Worm (Caenorhabditis elegans): ENCODE measurements around the gene F35F10.7.

F35F10.7 gene

DNA sequence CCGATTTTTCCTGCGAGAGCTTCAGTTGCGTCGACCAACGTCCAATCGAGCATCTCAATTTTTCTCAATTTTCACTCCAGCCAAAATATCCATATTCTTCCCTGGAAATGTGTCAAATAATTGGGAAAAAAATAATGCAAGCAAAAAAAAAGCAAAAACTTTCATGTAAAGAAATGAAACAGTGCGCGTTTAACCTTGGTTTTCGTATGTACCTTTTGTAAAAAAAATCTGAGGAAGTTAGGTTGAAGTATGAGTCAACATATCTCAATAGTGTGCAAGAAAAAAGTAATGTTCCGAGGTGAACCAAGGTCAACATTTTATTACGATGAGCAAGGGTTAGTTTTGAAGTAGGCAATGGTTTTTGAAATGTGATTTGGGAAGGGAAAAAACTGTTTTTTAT lies 37.1 kb downstream of the F35F10.7 start, which contains the start of gene T28A11.13:
T28A11.13 (minus strand) TSS at position 101 of the 400 bp plus-strand sequence.
- no peak for TF ChIP-seq ztf-4 (tag; optimal IDR thresholded peaks at IDR 0.05)
- no peak for TF ChIP-seq ama-1 (optimal IDR thresholded peaks at IDR 0.05)
- no peak for TF ChIP-seq nfya-1 (tag; optimal IDR thresholded peaks at IDR 0.05; ENCODE audit: insufficient read depth)
- no peak for TF ChIP-seq mdl-1 (tag; optimal IDR thresholded peaks at IDR 0.05)
- TF ChIP-seq nhr-12 (tag; optimal IDR thresholded peaks at IDR 0.05): no peak

DNA sequence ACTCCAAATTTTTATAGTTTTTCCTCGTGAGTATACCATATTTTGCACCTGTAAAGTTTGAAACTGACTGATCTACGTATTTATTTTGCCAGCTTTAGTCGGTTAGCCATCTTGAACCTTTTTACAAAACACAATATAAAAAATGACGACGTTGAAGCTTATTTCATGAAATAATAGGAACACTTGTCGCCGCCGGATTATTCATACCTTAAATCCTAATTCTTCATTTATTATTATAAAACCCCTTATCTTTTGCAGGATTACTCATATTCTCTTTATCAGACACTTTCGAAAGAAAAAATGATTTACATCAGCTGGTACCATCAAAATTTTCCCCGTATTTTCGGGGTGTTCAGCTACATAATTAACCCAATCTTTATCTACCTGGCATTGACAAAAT lies 39.7 kb downstream of the F35F10.7 start, which contains the start of gene srj-8:
srj-8 (plus strand) TSS at position 301 of the 400 bp plus-strand sequence.
- TF ChIP-seq pha-4 (tag; optimal IDR thresholded peaks at IDR 0.05) (no peak), fos-1 (tag; optimal IDR thresholded peaks at IDR 0.05) (no peak), nhr-77 (tag; optimal IDR thresholded peaks at IDR 0.05) (no peak), nhr-43 (tag; optimal IDR thresholded peaks at IDR 0.05; ENCODE audit: poor library complexity, severe bottlenecking) (no peak), nhr-23 (tag; optimal IDR thresholded peaks at IDR 0.05) (no peak), ama-1 (optimal IDR thresholded peaks at IDR 0.05) (no peak)

DNA sequence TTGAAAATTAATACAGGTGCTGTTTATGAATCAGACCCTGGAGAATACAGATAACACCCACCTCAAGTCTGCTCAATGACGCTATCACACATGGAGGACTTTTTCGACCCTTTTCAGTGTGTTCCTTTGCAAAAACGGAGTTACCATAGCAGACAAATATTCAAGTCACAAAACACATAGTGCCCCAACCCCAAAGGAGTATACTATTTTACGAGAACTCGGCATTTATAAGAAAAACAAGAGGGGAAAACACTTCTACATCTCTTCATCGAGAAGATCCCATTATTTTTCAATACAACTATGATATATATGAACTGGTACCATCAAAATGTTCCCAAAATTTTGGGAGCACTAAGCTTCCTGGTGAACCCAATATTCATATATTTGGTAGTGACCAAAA lies 42.5 kb downstream of the F35F10.7 start, which contains the start of gene srj-7:
srj-7 (plus strand) TSS at position 301 of the 400 bp plus-strand sequence.
- TF ChIP-seq nfya-1 (tag; optimal IDR thresholded peaks at IDR 0.05; ENCODE audit: insufficient read depth) (no peak), snpc-4 (tag; optimal IDR thresholded peaks at IDR 0.05) (no peak), nhr-237 (tag; optimal IDR thresholded peaks at IDR 0.05) (no peak), lsy-12 (tag; optimal IDR thresholded peaks at IDR 0.05) (no peak), mml-1 (tag; optimal IDR thresholded peaks at IDR 0.05) (no peak), nhr-43 (tag; optimal IDR thresholded peaks at IDR 0.05; ENCODE audit: poor library complexity, severe bottlenecking) (no peak), fkh-2 (tag; optimal IDR thresholded peaks at IDR 0.05) (no peak), nhr-28 (tag; optimal IDR thresholded peaks at IDR 0.05) (no peak), hmg-11 (tag; optimal IDR thresholded peaks at IDR 0.05) (no peak), sea-2 (GFP tag; optimal IDR thresholded peaks at IDR 0.05) (no peak), unc-39 (tag; optimal IDR thresholded peaks at IDR 0.05) (no peak), fkh-10 (GFP tag; optimal IDR thresholded peaks at IDR 0.05) (no peak), pqm-1 (tag; optimal IDR thresholded peaks at IDR 0.05) (no peak), lin-15B (tag; optimal IDR thresholded peaks at IDR 0.05) (no peak)

DNA sequence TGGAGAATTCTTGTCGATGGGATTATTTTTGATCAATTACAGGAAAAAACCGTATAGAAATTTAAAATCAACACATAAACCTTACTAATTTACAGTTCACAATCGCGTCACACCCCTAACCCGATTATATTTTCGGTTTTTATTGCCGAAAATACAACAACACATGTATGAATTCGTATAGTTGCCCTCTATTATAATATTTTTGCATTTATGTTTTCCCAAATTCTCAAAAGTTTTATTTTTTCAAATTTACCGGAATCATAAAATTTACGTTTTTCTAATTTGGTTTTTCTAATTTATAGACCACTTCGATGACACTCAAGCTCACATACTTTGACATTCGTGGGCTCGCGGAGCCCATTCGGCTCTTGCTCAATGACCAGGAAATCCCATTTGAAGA lies 44.2 kb downstream of the F35F10.7 start, which contains the start of gene gst-23:
gst-23 (plus strand) TSS at position 301 of the 400 bp plus-strand sequence.
- TF ChIP-seq lin-15B (tag; optimal IDR thresholded peaks at IDR 0.05): no peak
- TF ChIP-seq ama-1 (optimal IDR thresholded peaks at IDR 0.05): no peak
- TF ChIP-seq ztf-4 (tag; optimal IDR thresholded peaks at IDR 0.05): no peak
- TF ChIP-seq sea-2 (GFP tag; optimal IDR thresholded peaks at IDR 0.05): no peak
- no peak for TF ChIP-seq jun-1 (tag; optimal IDR thresholded peaks at IDR 0.05)
- TF ChIP-seq tbx-2 (tag; optimal IDR thresholded peaks at IDR 0.05): no peak
- no peak for TF ChIP-seq mml-1 (tag; optimal IDR thresholded peaks at IDR 0.05)
- TF ChIP-seq nfya-1 (tag; optimal IDR thresholded peaks at IDR 0.05; ENCODE audit: insufficient read depth): no peak
- TF ChIP-seq ceh-9 (tag; optimal IDR thresholded peaks at IDR 0.05): no peak
- no peak for TF ChIP-seq ZK546.5 (tag; optimal IDR thresholded peaks at IDR 0.05)
- TF ChIP-seq elt-2 (tag; optimal IDR thresholded peaks at IDR 0.05): no peak
- TF ChIP-seq mdl-1 (tag; optimal IDR thresholded peaks at IDR 0.05): no peak
- TF ChIP-seq nhr-76 (tag; optimal IDR thresholded peaks at IDR 0.05): no peak
- no peak for TF ChIP-seq nhr-67 (tag; optimal IDR thresholded peaks at IDR 0.05)
- TF ChIP-seq lin-39 (tag; optimal IDR thresholded peaks at IDR 0.05): no peak
- TF ChIP-seq fkh-10 (GFP tag; optimal IDR thresholded peaks at IDR 0.05): no peak
- TF ChIP-seq aly-2 (tag; optimal IDR thresholded peaks at IDR 0.05): no peak
- TF ChIP-seq nhr-237 (tag; optimal IDR thresholded peaks at IDR 0.05): no peak
- TF ChIP-seq ceh-28 (tag; optimal IDR thresholded peaks at IDR 0.05): no peak

DNA sequence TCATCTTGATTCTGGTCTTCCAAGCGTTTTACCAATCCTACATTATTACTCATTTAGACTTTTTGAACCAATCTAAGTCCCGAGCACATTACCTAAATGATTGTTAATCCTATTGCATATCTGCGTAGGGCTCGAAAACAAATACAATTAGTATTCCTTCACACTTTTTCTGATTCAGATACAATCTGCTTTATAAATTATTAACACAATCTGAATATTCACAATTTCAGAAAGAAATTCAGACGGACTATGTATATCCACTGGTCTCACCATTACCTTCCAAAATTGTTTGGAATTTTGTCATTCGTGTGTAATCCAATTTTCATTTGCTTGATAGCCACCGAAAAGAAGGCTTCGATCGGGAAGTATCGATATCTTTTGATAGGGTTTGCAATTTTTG lies 46.1 kb downstream of the F35F10.7 start, which contains the start of gene srj-11:
srj-11 (plus strand) TSS at position 250 of the 400 bp plus-strand sequence.
- TF ChIP-seq ama-1 (optimal IDR thresholded peaks at IDR 0.05) (no peak), nhr-237 (tag; optimal IDR thresholded peaks at IDR 0.05) (no peak), nhr-25 (tag; optimal IDR thresholded peaks at IDR 0.05) (no peak)

DNA sequence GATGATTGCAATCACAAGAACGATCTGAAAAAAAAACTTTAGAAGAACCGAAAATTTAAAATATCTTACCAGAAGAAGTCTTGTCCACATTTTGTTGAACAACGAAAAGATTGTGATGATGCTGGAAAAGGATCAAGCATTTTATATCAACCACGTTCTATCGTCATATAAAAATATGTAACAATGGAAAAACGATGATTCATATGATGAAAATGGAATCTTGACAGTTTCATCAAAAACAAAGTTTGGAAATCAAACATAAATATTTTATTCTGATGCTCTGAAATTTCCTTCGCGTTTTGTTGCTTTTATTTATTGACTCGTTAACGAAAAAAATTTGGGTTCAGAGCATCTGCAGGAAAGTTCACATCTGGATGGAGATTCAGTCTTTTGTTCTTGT lies 50.6 kb downstream of the F35F10.7 start, which contains the start of the genes K08D9.9 and str-16:
K08D9.9 (minus strand) TSS at position 101 of the 400 bp plus-strand sequence.
str-16 (plus strand) TSS at position 266 of the 400 bp plus-strand sequence.
- TF ChIP-seq lin-39 (tag; optimal IDR thresholded peaks at IDR 0.05) (no peak), ztf-11 (tag; optimal IDR thresholded peaks at IDR 0.05) (no peak), unc-39 (tag; optimal IDR thresholded peaks at IDR 0.05) (no peak), sea-2 (GFP tag; optimal IDR thresholded peaks at IDR 0.05) (no peak), nhr-12 (tag; optimal IDR thresholded peaks at IDR 0.05) (no peak), ceh-82 (tag; optimal IDR thresholded peaks at IDR 0.05) (no peak), pha-4 (tag; optimal IDR thresholded peaks at IDR 0.05) (no peak), tbx-2 (tag; optimal IDR thresholded peaks at IDR 0.05) (no peak), unc-62 (GFP tag; optimal IDR thresholded peaks at IDR 0.05) (no peak), nhr-77 (tag; optimal IDR thresholded peaks at IDR 0.05) (no peak), fos-1 (tag; optimal IDR thresholded peaks at IDR 0.05) (no peak), aly-2 (tag; optimal IDR thresholded peaks at IDR 0.05) (no peak), lsy-12 (tag; optimal IDR thresholded peaks at IDR 0.05) (no peak), fkh-10 (GFP tag; optimal IDR thresholded peaks at IDR 0.05) (no peak), ceh-16 (tag; optimal IDR thresholded peaks at IDR 0.05) (no peak), skn-1 (tag; optimal IDR thresholded peaks at IDR 0.05) (no peak), R02D3.7 (tag; optimal IDR thresholded peaks at IDR 0.05) (no peak)
